Fruit fly (Drosophila melanogaster) whole organism, prepupa: ENCODE results near the gene CG43732.
A peak's percentile ranks its signal among the peaks of the same experiment; 100 is the strongest.

Experiments
- Blimp-1 ChIP-seq: fragments of 200-800 bp; sonication (Bioruptor generic); optimal IDR thresholded peaks from 3 replicates; lab custom pipeline; 2017; ENCODE audit warnings: missing biosample characterization, missing genetic modification characterization, mild to moderate bottlenecking, moderate library complexity, missing genetic modification reagents
- CG10631 ChIP-seq: fragments of 200-800 bp; sonication (Bioruptor generic); optimal IDR thresholded peaks from 2 replicates; lab custom pipeline; 2016; ENCODE audit warnings: missing biosample characterization, missing genetic modification characterization
- CG11294 ChIP-seq: fragments of 200-800 bp; sonication (Bioruptor generic); IDR thresholded peaks from 2 replicates; pipeline ENCODE4 v1.3.6; 2022; ENCODE audit warnings: missing biosample characterization, missing genetic modification characterization
- CG11762 ChIP-seq: fragments of 200-800 bp; sonication (Bioruptor generic); optimal IDR thresholded peaks from 3 replicates; lab custom pipeline; 2016; ENCODE audit warnings: missing biosample characterization, missing genetic modification characterization; ENCODE audit not compliant: insufficient read depth
- CG11902 ChIP-seq: fragments of 200-800 bp; sonication (Bioruptor generic); optimal IDR thresholded peaks from 3 replicates; lab custom pipeline; 2016; ENCODE audit warnings: missing biosample characterization, missing genetic modification characterization
- CG15336 ChIP-seq: fragments of 200-800 bp; sonication (Bioruptor generic); IDR thresholded peaks from 2 replicates; pipeline ENCODE4 v1.3.6; 2022; ENCODE audit warnings: missing biosample characterization, missing genetic modification characterization
- CG1621 ChIP-seq: fragments of 200-800 bp; sonication (Bioruptor generic); optimal IDR thresholded peaks from 3 replicates; lab custom pipeline; 2018; ENCODE audit warnings: missing biosample characterization, mild to moderate bottlenecking, missing genetic modification characterization
- CG16779 ChIP-seq: fragments of 200-800 bp; sonication (Bioruptor generic); optimal IDR thresholded peaks from 3 replicates; lab custom pipeline; 2017; ENCODE audit warnings: missing biosample characterization, mild to moderate bottlenecking, missing genetic modification characterization
- CG31627 ChIP-seq: fragments of 200-800 bp; sonication (Bioruptor generic); optimal IDR thresholded peaks from 3 replicates; lab custom pipeline; 2016; ENCODE audit warnings: missing biosample characterization, missing genetic modification characterization
- CG32006 ChIP-seq: fragments of 200-800 bp; sonication (Bioruptor generic); optimal IDR thresholded peaks from 3 replicates; lab custom pipeline; 2017; ENCODE audit warnings: missing biosample characterization, mild to moderate bottlenecking, missing genetic modification characterization
- CG34406 ChIP-seq: fragments of 200-800 bp; sonication (Bioruptor generic); optimal IDR thresholded peaks from 3 replicates; lab custom pipeline; 2016; ENCODE audit warnings: missing biosample characterization, missing genetic modification characterization
- CG3919 ChIP-seq: fragments of 200-800 bp; sonication (Bioruptor generic); optimal IDR thresholded peaks from 3 replicates; lab custom pipeline; 2016; ENCODE audit warnings: missing biosample characterization, missing genetic modification characterization
- CG4318 ChIP-seq: fragments of 200-800 bp; sonication (Bioruptor generic); optimal IDR thresholded peaks from 3 replicates; lab custom pipeline; 2017; ENCODE audit warnings: missing biosample characterization, mild to moderate bottlenecking, missing genetic modification characterization
- CG6163 ChIP-seq: fragments of 200-800 bp; sonication (Bioruptor generic); IDR thresholded peaks from 3 replicates; pipeline ENCODE4 v1.3.6; 2022; ENCODE audit warnings: missing biosample characterization, missing genetic modification characterization
- CG6276 ChIP-seq: fragments of 200-800 bp; sonication (Bioruptor generic); optimal IDR thresholded peaks from 2 replicates; lab custom pipeline; 2017; ENCODE audit warnings: missing biosample characterization, mild to moderate bottlenecking, missing genetic modification characterization
- CG6792 ChIP-seq: fragments of 200-800 bp; sonication (Bioruptor generic); optimal IDR thresholded peaks from 3 replicates; lab custom pipeline; 2016; ENCODE audit warnings: missing biosample characterization, missing genetic modification characterization
- CG6808 ChIP-seq: fragments of 200-800 bp; sonication (Bioruptor generic); optimal IDR thresholded peaks from 3 replicates; lab custom pipeline; 2017; ENCODE audit warnings: missing biosample characterization, missing genetic modification characterization, mild to moderate bottlenecking, moderate library complexity, missing genetic modification reagents
- CG6854 ChIP-seq: fragments of 200-800 bp; sonication (Bioruptor generic); optimal IDR thresholded peaks from 2 replicates; lab custom pipeline; 2017; ENCODE audit warnings: missing biosample characterization, mild to moderate bottlenecking, missing genetic modification characterization
- CG7368 ChIP-seq: fragments of 200-800 bp; sonication (Bioruptor generic); optimal IDR thresholded peaks from 3 replicates; lab custom pipeline; 2016; ENCODE audit warnings: missing biosample characterization, missing genetic modification characterization
- CG8119 ChIP-seq: fragments of 200-800 bp; sonication (Bioruptor generic); IDR thresholded peaks from 3 replicates; pipeline ENCODE4 v1.3.6; 2022; ENCODE audit warnings: missing biosample characterization, missing genetic modification characterization
- Eip75B ChIP-seq: fragments of 200-800 bp; sonication (Bioruptor generic); optimal IDR thresholded peaks from 3 replicates; lab custom pipeline; 2016; ENCODE audit warnings: missing biosample characterization, missing genetic modification characterization
- Eip78C ChIP-seq: fragments of 200-800 bp; sonication (Bioruptor generic); peaks from one replicate; lab custom pipeline; 2016; ENCODE audit warnings: missing biosample characterization, missing genetic modification characterization
- Ets96B ChIP-seq: fragments of 200-800 bp; optimal IDR thresholded peaks from 2 replicates; lab custom pipeline; 2019; ENCODE audit warnings: missing biosample characterization, mild to moderate bottlenecking, missing genetic modification characterization, moderate library complexity
- Gug ChIP-seq: fragments of 200-800 bp; sonication (Bioruptor generic); IDR thresholded peaks from 2 replicates; pipeline ENCODE4 v1.3.6; 2022; ENCODE audit warnings: missing biosample characterization, missing genetic modification characterization
- Hr38 ChIP-seq: sonication (Bioruptor generic); optimal IDR thresholded peaks from 2 replicates; lab custom pipeline; 2016; ENCODE audit warnings: missing biosample characterization, missing genetic modification characterization
- Hr39 ChIP-seq: fragments of 200-800 bp; sonication (Bioruptor generic); optimal IDR thresholded peaks from 2 replicates; lab custom pipeline; 2016; ENCODE audit warnings: missing biosample characterization, missing genetic modification characterization
- Hr4 ChIP-seq: fragments of 200-800 bp; sonication (Bioruptor generic); optimal IDR thresholded peaks from 3 replicates; lab custom pipeline; 2016; ENCODE audit warnings: missing biosample characterization, missing genetic modification characterization
- Lpt ChIP-seq: fragments of 200-800 bp; sonication (Bioruptor generic); optimal IDR thresholded peaks from 3 replicates; lab custom pipeline; 2016; ENCODE audit warnings: missing biosample characterization, missing genetic modification characterization
- Smox ChIP-seq: fragments of 200-800 bp; sonication (Bioruptor generic); optimal IDR thresholded peaks from 3 replicates; lab custom pipeline; 2016; ENCODE audit warnings: missing biosample characterization, missing genetic modification characterization
- Sox102F ChIP-seq: fragments of 200-800 bp; sonication (Bioruptor generic); optimal IDR thresholded peaks from 2 replicates; lab custom pipeline; 2016; ENCODE audit warnings: missing biosample characterization, mild to moderate bottlenecking, missing genetic modification characterization
- Sox14 ChIP-seq: fragments of 200-800 bp; sonication (Bioruptor generic); optimal IDR thresholded peaks from 3 replicates; lab custom pipeline; 2016; ENCODE audit warnings: missing biosample characterization, missing genetic modification characterization
- acj6 ChIP-seq: fragments of 200-800 bp; sonication (Bioruptor generic); optimal IDR thresholded peaks from 3 replicates; lab custom pipeline; 2016; ENCODE audit warnings: missing biosample characterization, missing genetic modification characterization
- cyc ChIP-seq: fragments of 200-800 bp; sonication (Bioruptor generic); optimal IDR thresholded peaks from 3 replicates; lab custom pipeline; 2016; ENCODE audit warnings: missing biosample characterization, missing genetic modification characterization
- dsx ChIP-seq: fragments of 200-800 bp; optimal IDR thresholded peaks from 3 replicates; lab custom pipeline; 2019; ENCODE audit warnings: missing biosample characterization, mild to moderate bottlenecking, missing genetic modification characterization, moderate library complexity; ENCODE audit not compliant: poor library complexity, severe bottlenecking
- eg ChIP-seq: fragments of 200-800 bp; sonication (Bioruptor generic); IDR thresholded peaks from 3 replicates; pipeline ENCODE4 v1.3.6; 2022; ENCODE audit warnings: missing biosample characterization, missing genetic modification characterization
- fd59A ChIP-seq: fragments of 200-800 bp; sonication (Bioruptor generic); optimal IDR thresholded peaks from 2 replicates; lab custom pipeline; 2017; ENCODE audit warnings: missing biosample characterization, mild to moderate bottlenecking, missing genetic modification characterization, missing genetic modification reagents
- fd85E ChIP-seq: fragments of 200-800 bp; sonication (Bioruptor generic); optimal IDR thresholded peaks from 3 replicates; lab custom pipeline; 2016; ENCODE audit warnings: missing biosample characterization, missing genetic modification characterization
- lz ChIP-seq: fragments of 200-800 bp; sonication (Bioruptor generic); optimal IDR thresholded peaks from 3 replicates; lab custom pipeline; 2016; ENCODE audit warnings: missing biosample characterization, missing genetic modification characterization
- net ChIP-seq: fragments of 200-800 bp; sonication (Bioruptor generic); optimal IDR thresholded peaks from 3 replicates; lab custom pipeline; 2016; ENCODE audit warnings: missing biosample characterization, missing genetic modification characterization
- pdm3 ChIP-seq: fragments of 200-800 bp; sonication (Bioruptor generic); optimal IDR thresholded peaks from 3 replicates; lab custom pipeline; 2016; ENCODE audit warnings: missing biosample characterization, missing genetic modification characterization
- salr ChIP-seq, 2 experiments: fragments of 200-800 bp; sonication (Bioruptor generic); optimal IDR thresholded peaks; 3 replicates each; lab custom pipeline; 2016 to 2018; ENCODE audit warnings: missing biosample characterization in 2 of 2, missing genetic modification characterization in 2 of 2, mild to moderate bottlenecking in 1 of 2
- spab ChIP-seq: fragments of 200-800 bp; sonication (Bioruptor generic); optimal IDR thresholded peaks from 2 replicates; lab custom pipeline; 2017; ENCODE audit warnings: missing biosample characterization, mild to moderate bottlenecking, missing genetic modification characterization, missing genetic modification reagents
- ss ChIP-seq, 2 experiments: fragments of 200-800 bp; sonication (Bioruptor generic); optimal IDR thresholded peaks; 2 replicates in 1 of 2; 3 replicates in 1 of 2; lab custom pipeline; 2017 to 2018; ENCODE audit warnings: mild to moderate bottlenecking in 2 of 2, missing biosample characterization in 2 of 2, missing genetic modification characterization in 2 of 2, moderate library complexity in 1 of 2
- svp ChIP-seq: fragments of 200-800 bp; sonication (Bioruptor generic); peaks from one replicate; lab custom pipeline; 2016; ENCODE audit warnings: missing biosample characterization, missing genetic modification characterization
- topi ChIP-seq: fragments of 200-800 bp; sonication (Bioruptor generic); optimal IDR thresholded peaks from 3 replicates; lab custom pipeline; 2016; ENCODE audit warnings: missing biosample characterization, missing genetic modification characterization
- vri ChIP-seq: fragments of 200-800 bp; sonication (Bioruptor generic); optimal IDR thresholded peaks from 3 replicates; lab custom pipeline; 2016; ENCODE audit warnings: missing biosample characterization, mild to moderate bottlenecking, missing genetic modification characterization

CG43732 gene

DNA sequence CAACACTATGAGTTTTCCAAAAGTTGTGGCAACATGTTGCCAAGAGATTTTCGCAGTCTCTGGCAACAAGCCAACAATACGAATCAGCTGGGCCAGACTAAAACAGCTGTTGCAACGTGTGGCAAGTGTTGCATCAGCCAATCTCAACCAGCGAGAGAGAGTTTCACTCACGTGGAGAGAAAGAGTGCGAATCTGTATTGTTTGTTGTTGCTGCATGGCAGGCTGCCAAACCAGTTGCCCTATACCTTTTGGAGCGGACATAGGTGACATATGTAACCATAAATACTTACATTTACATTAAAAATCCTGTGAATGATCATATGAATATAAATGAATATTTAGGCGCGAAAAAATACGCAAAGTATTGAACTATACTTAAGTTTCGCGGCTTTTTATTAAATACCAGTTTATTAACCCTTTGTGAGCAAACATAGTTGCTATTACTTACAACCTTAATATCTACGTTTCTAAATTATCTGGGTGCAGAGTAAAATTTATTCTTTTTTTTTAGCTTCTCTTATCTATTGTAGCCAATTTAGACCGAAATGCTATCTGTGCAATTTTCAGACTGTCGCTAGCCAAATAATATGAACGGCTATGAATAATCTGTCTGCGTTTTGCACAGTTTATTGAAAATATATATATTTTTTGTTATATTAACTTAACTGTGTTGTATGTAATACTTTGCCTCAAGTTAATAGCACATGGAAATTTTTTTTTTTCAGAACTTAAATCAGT, 36.0 kb upstream of the CG43732 start (continued):
- TF ChIP-seq Hr4 (GFP tag; lab: Kevin White, UChicago) (peak; percentile 50), Smox (GFP tag; lab: Kevin White, UChicago) (peak; percentile 64), CG6276 (peak; percentile 61), topi (GFP tag; lab: Kevin White, UChicago) (peak; percentile 48), Eip75B (GFP tag; lab: Kevin White, UChicago) (peak; percentile 57), Ets96B (tag; lab: Kevin White, UChicago) (peak; percentile 45), Gug (0 out of 2 replicates have a peak, but pooled peaks have one; percentile 9), net (GFP tag; lab: Kevin White, UChicago) (peak; percentile 50), fd85E (GFP tag; lab: Kevin White, UChicago) (no peak), CG16779 (tag; lab: Kevin White, UChicago) (no peak)

dm6 chr3R:18914594-18915275, 35.3 kb upstream of the CG43732 start, which contains the start of gene Xrp1:
Gene Xrp1 (plus strand): TSS chr3R:18914968.
- peak; percentile 18 for TF ChIP-seq cyc
- no peak for TF ChIP-seq Smox (GFP tag; lab: Kevin White, UChicago)
- TF ChIP-seq CG6792 (GFP tag; lab: Kevin White, UChicago), result no peak
- TF ChIP-seq Eip78C (GFP tag; lab: Kevin White, UChicago), result peak; percentile 65
- TF ChIP-seq CG31627 (GFP tag; lab: Kevin White, UChicago), result peak; percentile 12
- no peak for TF ChIP-seq fd59A (GFP tag; lab: Kevin White, UChicago)
- no peak for TF ChIP-seq Sox14 (GFP tag; lab: Kevin White, UChicago)
- TF ChIP-seq Hr4 (GFP tag; lab: Kevin White, UChicago), result peak; percentile 62
- peak; percentile 68 for TF ChIP-seq vri
- no peak for TF ChIP-seq salr (GFP tag; optimal IDR thresholded peaks at IDR 0.05; lab: Kevin White, UChicago)
- TF ChIP-seq Lpt (GFP tag; lab: Kevin White, UChicago), result peak; percentile 15
- TF ChIP-seq Gug, result 0 out of 2 replicates have a peak, but pooled peaks have one; percentile 17
- peak; percentile 9 for TF ChIP-seq pdm3 (GFP tag; lab: Kevin White, UChicago)
- TF ChIP-seq CG15336 (GFP tag; lab: Robert Waterston, UW), result no peak; the same call in 1 of the 2 replicates
- peak; percentile 74 for TF ChIP-seq svp (GFP tag; lab: Kevin White, UChicago)
- no peak for TF ChIP-seq CG34406 (GFP tag; lab: Kevin White, UChicago)
- TF ChIP-seq ss (GFP tag; optimal IDR thresholded peaks at IDR 0.05; lab: Kevin White, UChicago), result no peak
- TF ChIP-seq Sox102F (GFP tag; lab: Kevin White, UChicago), result peak; percentile 5
- peak; percentile 48 for TF ChIP-seq CG6808 (GFP tag; lab: Kevin White, UChicago)
- TF ChIP-seq spab (GFP tag; lab: Kevin White, UChicago), result no peak
- TF ChIP-seq CG1621 (tag; lab: Kevin White, UChicago), result no peak
- peak; percentile 53 for TF ChIP-seq CG11294
- TF ChIP-seq Hr39 (GFP tag; lab: Kevin White, UChicago), result peak; percentile 15
- TF ChIP-seq eg, result peak; percentile 43
- peak; percentile 31; the same call in 1 of the 3 replicates for TF ChIP-seq CG8119 (GFP tag; lab: Robert Waterston, UW)
- TF ChIP-seq CG11902, result peak; percentile 6
- peak; percentile 11 for TF ChIP-seq lz
- TF ChIP-seq CG10631 (GFP tag; lab: Kevin White, UChicago), result peak; percentile 38
- TF ChIP-seq topi (GFP tag; lab: Kevin White, UChicago), result no peak
- no peak for TF ChIP-seq Eip75B (GFP tag; lab: Kevin White, UChicago)
- peak; percentile 25 for TF ChIP-seq CG4318 (GFP tag; lab: Kevin White, UChicago)
- no peak for TF ChIP-seq dsx (GFP tag; lab: Kevin White, UChicago)
- peak; percentile 43 for TF ChIP-seq CG3919
- TF ChIP-seq CG7368 (GFP tag; lab: Kevin White, UChicago), result peak; percentile 11
- TF ChIP-seq Hr38 (GFP tag; lab: Kevin White, UChicago), result no peak
- no peak for TF ChIP-seq Ets96B (tag; lab: Kevin White, UChicago)
- no peak for TF ChIP-seq Blimp-1 (GFP tag; lab: Kevin White, UChicago)
- no peak for TF ChIP-seq acj6 (GFP tag; lab: Kevin White, UChicago)
- no peak for TF ChIP-seq CG11762 (GFP tag; lab: Kevin White, UChicago)
- TF ChIP-seq CG32006, result peak; percentile 65
- TF ChIP-seq CG6163 (GFP tag; lab: Robert Waterston, UW), result peak; percentile 62
- TF ChIP-seq CG6854 (GFP tag; lab: Kevin White, UChicago), result peak; percentile 15
